Fruit fly (Drosophila melanogaster) whole organism, prepupa: ENCODE results near the gene crim.

Source experiments
- Blimp-1 ChIP-seq: fragments of 200-800 bp; sonication (Bioruptor generic); optimal IDR thresholded peaks from 3 replicates; lab custom pipeline; 2017; ENCODE audit warnings: missing biosample characterization, missing genetic modification characterization, mild to moderate bottlenecking, moderate library complexity, missing genetic modification reagents
- CG10631 ChIP-seq: fragments of 200-800 bp; sonication (Bioruptor generic); optimal IDR thresholded peaks from 2 replicates; lab custom pipeline; 2016; ENCODE audit warnings: missing biosample characterization, missing genetic modification characterization
- CG11294 ChIP-seq: fragments of 200-800 bp; sonication (Bioruptor generic); IDR thresholded peaks from 2 replicates; pipeline ENCODE4 v1.3.6; 2022; ENCODE audit warnings: missing biosample characterization, missing genetic modification characterization
- CG15336 ChIP-seq: fragments of 200-800 bp; sonication (Bioruptor generic); IDR thresholded peaks from 2 replicates; pipeline ENCODE4 v1.3.6; 2022; ENCODE audit warnings: missing biosample characterization, missing genetic modification characterization
- CG16779 ChIP-seq: fragments of 200-800 bp; sonication (Bioruptor generic); optimal IDR thresholded peaks from 3 replicates; lab custom pipeline; 2017; ENCODE audit warnings: missing biosample characterization, mild to moderate bottlenecking, missing genetic modification characterization
- CG3032 ChIP-seq: fragments of 200-800 bp; optimal IDR thresholded peaks from 2 replicates; lab custom pipeline; 2019; ENCODE audit warnings: missing biosample characterization, mild to moderate bottlenecking, missing genetic modification characterization, moderate library complexity
- CG34406 ChIP-seq: fragments of 200-800 bp; sonication (Bioruptor generic); optimal IDR thresholded peaks from 3 replicates; lab custom pipeline; 2016; ENCODE audit warnings: missing biosample characterization, missing genetic modification characterization
- CG6163 ChIP-seq: fragments of 200-800 bp; sonication (Bioruptor generic); IDR thresholded peaks from 3 replicates; pipeline ENCODE4 v1.3.6; 2022; ENCODE audit warnings: missing biosample characterization, missing genetic modification characterization
- CG6808 ChIP-seq: fragments of 200-800 bp; sonication (Bioruptor generic); optimal IDR thresholded peaks from 3 replicates; lab custom pipeline; 2017; ENCODE audit warnings: missing biosample characterization, missing genetic modification characterization, mild to moderate bottlenecking, moderate library complexity, missing genetic modification reagents
- CG6854 ChIP-seq: fragments of 200-800 bp; sonication (Bioruptor generic); optimal IDR thresholded peaks from 2 replicates; lab custom pipeline; 2017; ENCODE audit warnings: missing biosample characterization, mild to moderate bottlenecking, missing genetic modification characterization
- CG7368 ChIP-seq: fragments of 200-800 bp; sonication (Bioruptor generic); optimal IDR thresholded peaks from 3 replicates; lab custom pipeline; 2016; ENCODE audit warnings: missing biosample characterization, missing genetic modification characterization
- CG8319 ChIP-seq: fragments of 200-800 bp; sonication (Bioruptor generic); optimal IDR thresholded peaks from 3 replicates; lab custom pipeline; 2016; ENCODE audit warnings: missing biosample characterization, missing genetic modification characterization
- CG8632 ChIP-seq: fragments of 200-800 bp; sonication (Bioruptor generic); optimal IDR thresholded peaks from 3 replicates; lab custom pipeline; 2016; ENCODE audit warnings: missing biosample characterization, missing genetic modification characterization
- CG9139 ChIP-seq: fragments of 200-800 bp; sonication (Bioruptor generic); optimal IDR thresholded peaks from 3 replicates; lab custom pipeline; 2017; ENCODE audit warnings: missing biosample characterization, mild to moderate bottlenecking, missing genetic modification characterization
- Eip75B ChIP-seq: fragments of 200-800 bp; sonication (Bioruptor generic); optimal IDR thresholded peaks from 3 replicates; lab custom pipeline; 2016; ENCODE audit warnings: missing biosample characterization, missing genetic modification characterization
- Eip78C ChIP-seq: fragments of 200-800 bp; sonication (Bioruptor generic); peaks from one replicate; lab custom pipeline; 2016; ENCODE audit warnings: missing biosample characterization, missing genetic modification characterization
- Eip93F ChIP-seq: fragments of 200-800 bp; sonication (Bioruptor generic); optimal IDR thresholded peaks from 2 replicates; lab custom pipeline; 2016; ENCODE audit warnings: missing biosample characterization, mild to moderate bottlenecking, missing genetic modification characterization
- Ets96B ChIP-seq: fragments of 200-800 bp; optimal IDR thresholded peaks from 2 replicates; lab custom pipeline; 2019; ENCODE audit warnings: missing biosample characterization, mild to moderate bottlenecking, missing genetic modification characterization, moderate library complexity
- Hr39 ChIP-seq: fragments of 200-800 bp; sonication (Bioruptor generic); optimal IDR thresholded peaks from 2 replicates; lab custom pipeline; 2016; ENCODE audit warnings: missing biosample characterization, missing genetic modification characterization
- Hr4 ChIP-seq: fragments of 200-800 bp; sonication (Bioruptor generic); optimal IDR thresholded peaks from 3 replicates; lab custom pipeline; 2016; ENCODE audit warnings: missing biosample characterization, missing genetic modification characterization
- Lpt ChIP-seq: fragments of 200-800 bp; sonication (Bioruptor generic); optimal IDR thresholded peaks from 3 replicates; lab custom pipeline; 2016; ENCODE audit warnings: missing biosample characterization, missing genetic modification characterization
- Met ChIP-seq: fragments of 200-800 bp; sonication (Bioruptor generic); optimal IDR thresholded peaks from 3 replicates; lab custom pipeline; 2016; ENCODE audit warnings: missing biosample characterization, missing genetic modification characterization
- OdsH ChIP-seq: fragments of 200-800 bp; sonication (Bioruptor generic); optimal IDR thresholded peaks from 3 replicates; lab custom pipeline; 2016; ENCODE audit warnings: missing biosample characterization, missing genetic modification characterization
- Sox15 ChIP-seq: fragments of 200-800 bp; sonication (Bioruptor generic); optimal IDR thresholded peaks from 3 replicates; lab custom pipeline; 2016; ENCODE audit warnings: missing biosample characterization, missing genetic modification characterization
- achi ChIP-seq: fragments of 200-800 bp; sonication (Bioruptor generic); optimal IDR thresholded peaks from 3 replicates; lab custom pipeline; 2016; ENCODE audit warnings: missing biosample characterization, missing genetic modification characterization
- dsx ChIP-seq: fragments of 200-800 bp; optimal IDR thresholded peaks from 3 replicates; lab custom pipeline; 2019; ENCODE audit warnings: missing biosample characterization, mild to moderate bottlenecking, missing genetic modification characterization, moderate library complexity; ENCODE audit not compliant: poor library complexity, severe bottlenecking
- esn ChIP-seq: fragments of 200-800 bp; sonication (Bioruptor generic); optimal IDR thresholded peaks from 2 replicates; lab custom pipeline; 2016; ENCODE audit warnings: missing biosample characterization, mild to moderate bottlenecking, missing genetic modification characterization, moderate library complexity
- fkh ChIP-seq: fragments of 200-800 bp; sonication (Bioruptor generic); optimal IDR thresholded peaks from 3 replicates; lab custom pipeline; 2017; ENCODE audit warnings: missing biosample characterization, mild to moderate bottlenecking, missing genetic modification characterization, moderate library complexity
- pdm3 ChIP-seq: fragments of 200-800 bp; sonication (Bioruptor generic); optimal IDR thresholded peaks from 3 replicates; lab custom pipeline; 2016; ENCODE audit warnings: missing biosample characterization, missing genetic modification characterization
- salr ChIP-seq, 2 experiments: fragments of 200-800 bp; sonication (Bioruptor generic); optimal IDR thresholded peaks; 3 replicates each; lab custom pipeline; 2016 to 2018; ENCODE audit warnings: missing biosample characterization in 2 of 2, missing genetic modification characterization in 2 of 2, mild to moderate bottlenecking in 1 of 2
- spab ChIP-seq: fragments of 200-800 bp; sonication (Bioruptor generic); optimal IDR thresholded peaks from 2 replicates; lab custom pipeline; 2017; ENCODE audit warnings: missing biosample characterization, mild to moderate bottlenecking, missing genetic modification characterization, missing genetic modification reagents
- svp ChIP-seq: fragments of 200-800 bp; sonication (Bioruptor generic); peaks from one replicate; lab custom pipeline; 2016; ENCODE audit warnings: missing biosample characterization, missing genetic modification characterization
- topi ChIP-seq: fragments of 200-800 bp; sonication (Bioruptor generic); optimal IDR thresholded peaks from 3 replicates; lab custom pipeline; 2016; ENCODE audit warnings: missing biosample characterization, missing genetic modification characterization

crim gene

DNA sequence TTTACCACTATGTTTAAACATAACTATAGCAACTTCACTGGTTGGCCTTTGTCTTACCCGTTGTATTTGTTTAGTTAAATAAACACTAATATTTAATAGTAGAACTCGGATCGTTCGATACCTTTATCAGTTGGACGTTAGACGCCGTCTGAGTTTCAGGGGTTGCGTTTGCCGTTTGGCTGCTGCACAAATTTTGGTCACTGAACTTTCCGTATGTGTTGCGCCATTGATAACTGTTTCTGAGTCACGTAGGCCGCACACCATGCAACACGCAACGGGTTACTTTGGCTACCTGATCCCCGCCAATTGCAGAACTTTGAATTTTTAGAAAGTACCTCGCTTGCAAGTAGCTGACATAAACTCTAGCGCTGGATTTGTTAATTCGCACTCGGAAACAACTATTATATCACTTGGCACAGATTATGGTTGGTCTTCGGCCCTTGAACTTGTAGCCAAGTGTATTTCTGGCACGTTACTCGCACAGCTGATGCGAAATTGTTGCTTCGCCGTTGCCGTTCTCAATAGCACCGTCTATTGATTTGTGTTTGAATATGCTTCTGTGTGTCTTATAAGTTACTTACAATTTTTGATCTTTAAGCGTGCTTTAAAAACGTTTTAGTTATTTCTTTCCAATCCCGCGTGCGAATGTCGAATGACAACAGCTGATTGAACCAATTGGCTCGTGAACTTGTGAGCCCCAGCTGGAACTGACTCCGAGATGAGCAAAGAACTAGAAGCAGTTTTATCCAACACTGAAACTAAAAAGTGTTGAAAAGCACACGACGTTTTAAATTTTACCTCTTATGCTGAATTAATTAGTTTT is 14.7 kb downstream of the crim start, which contains the start of gene Dph1 (continued):
- TF ChIP-seq Ets96B (tag; lab: Kevin White, UChicago) (peak; percentile 90), Hr39 (GFP tag; lab: Kevin White, UChicago) (peak; percentile 89), svp (GFP tag; lab: Kevin White, UChicago) (peak; percentile 97), Met (GFP tag; lab: Kevin White, UChicago) (peak; percentile 94), Lpt (peak; percentile 90), esn (GFP tag; lab: Kevin White, UChicago) (peak; percentile 94), CG7368 (peak; percentile 95), CG34406 (GFP tag; lab: Kevin White, UChicago) (peak; percentile 84), dsx (GFP tag; lab: Kevin White, UChicago) (peak; percentile 96), CG6808 (GFP tag; lab: Kevin White, UChicago) (peak; percentile 88)

DNA sequence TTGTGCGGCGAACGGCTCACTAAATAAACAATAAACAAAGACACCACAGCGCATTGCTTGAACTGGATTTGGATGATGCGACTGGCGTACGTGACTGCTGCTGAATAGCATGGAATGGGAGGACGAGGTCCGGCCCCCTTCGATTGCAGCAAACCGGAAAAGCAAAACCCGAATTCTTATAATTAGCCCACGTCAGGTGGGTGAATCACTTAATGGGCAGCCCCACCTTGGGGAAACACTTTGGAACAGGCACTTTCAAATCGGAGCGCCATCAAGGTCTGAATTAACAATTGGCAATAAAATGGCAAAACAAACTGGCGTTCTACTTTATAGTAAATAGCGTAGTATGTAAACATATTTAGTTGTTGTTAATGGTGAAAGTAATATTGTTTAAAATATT is 15.4 kb downstream of the crim start:
- TF ChIP-seq Eip78C (GFP tag; lab: Kevin White, UChicago): peak; percentile 19
- no peak for TF ChIP-seq Eip75B (GFP tag; lab: Kevin White, UChicago)
- no peak for TF ChIP-seq svp (GFP tag; lab: Kevin White, UChicago)
- no peak for TF ChIP-seq Blimp-1 (GFP tag; lab: Kevin White, UChicago)
- TF ChIP-seq CG7368: no peak
- TF ChIP-seq, all 60 proteins: peak for 1

DNA sequence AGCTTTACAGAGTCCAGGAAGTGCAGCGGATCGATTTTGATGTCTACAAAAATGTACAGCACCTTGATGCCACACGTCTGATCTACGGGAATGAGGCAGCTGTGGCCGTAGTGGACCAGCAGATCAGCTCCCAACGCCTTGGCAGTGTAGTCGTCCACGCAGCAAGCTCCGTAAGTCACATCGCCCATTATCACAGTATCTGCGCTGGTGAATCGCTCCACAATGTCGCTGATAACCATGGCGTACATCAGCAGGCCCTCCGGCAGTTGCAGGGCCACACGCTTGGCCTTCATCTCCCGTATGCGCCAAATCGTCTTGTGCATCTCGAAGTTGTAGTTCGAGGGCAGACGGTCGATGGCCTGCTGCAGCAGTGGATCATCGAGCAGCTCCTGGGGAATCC is 16.1 kb downstream of the crim start:
- TF ChIP-seq CG6163: no peak
- TF ChIP-seq Lpt: no peak
- TF ChIP-seq OdsH (GFP tag; lab: Kevin White, UChicago): no peak
- TF ChIP-seq CG34406 (GFP tag; lab: Kevin White, UChicago): no peak
- TF ChIP-seq CG8632 (GFP tag; lab: Kevin White, UChicago): no peak
- no peak for TF ChIP-seq CG8319 (GFP tag; lab: Kevin White, UChicago)
- TF ChIP-seq topi: no peak
- no peak for TF ChIP-seq CG6808 (GFP tag; lab: Kevin White, UChicago)

DNA sequence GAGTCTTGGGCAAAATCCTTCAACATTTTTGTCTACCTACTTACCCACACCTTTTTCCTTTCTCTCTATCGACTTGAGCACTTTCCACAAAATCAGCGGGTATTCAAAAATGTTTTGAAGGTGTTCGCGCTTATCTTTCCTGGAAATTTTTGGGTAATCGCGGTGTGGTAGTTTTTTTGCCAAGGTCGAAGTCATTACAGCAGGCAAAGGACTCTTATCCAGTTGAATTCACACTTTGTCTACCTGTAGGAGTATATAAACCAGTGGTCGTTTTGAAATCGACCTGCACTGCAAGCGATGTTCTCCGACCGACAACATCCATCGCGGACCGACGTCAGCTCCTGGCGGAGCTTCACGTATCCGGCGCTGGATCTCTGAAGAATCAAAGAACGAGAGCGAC is 18.3 kb downstream of the crim start:
- TF ChIP-seq pdm3 (GFP tag; lab: Kevin White, UChicago): no peak
- TF ChIP-seq CG10631 (GFP tag; lab: Kevin White, UChicago): no peak
- TF ChIP-seq CG15336: no peak
- TF ChIP-seq salr (GFP tag; optimal IDR thresholded peaks at IDR 0.05; lab: Kevin White, UChicago): no peak
- TF ChIP-seq Eip78C (GFP tag; lab: Kevin White, UChicago): no peak
- no peak for TF ChIP-seq CG34406 (GFP tag; lab: Kevin White, UChicago)
- no peak for TF ChIP-seq CG6854 (GFP tag; lab: Kevin White, UChicago)
- TF ChIP-seq CG11294 (GFP tag; lab: Robert Waterston, UW): no peak
- no peak for TF ChIP-seq spab (GFP tag; lab: Kevin White, UChicago)
- no peak for TF ChIP-seq Sox15 (GFP tag; lab: Kevin White, UChicago)

DNA sequence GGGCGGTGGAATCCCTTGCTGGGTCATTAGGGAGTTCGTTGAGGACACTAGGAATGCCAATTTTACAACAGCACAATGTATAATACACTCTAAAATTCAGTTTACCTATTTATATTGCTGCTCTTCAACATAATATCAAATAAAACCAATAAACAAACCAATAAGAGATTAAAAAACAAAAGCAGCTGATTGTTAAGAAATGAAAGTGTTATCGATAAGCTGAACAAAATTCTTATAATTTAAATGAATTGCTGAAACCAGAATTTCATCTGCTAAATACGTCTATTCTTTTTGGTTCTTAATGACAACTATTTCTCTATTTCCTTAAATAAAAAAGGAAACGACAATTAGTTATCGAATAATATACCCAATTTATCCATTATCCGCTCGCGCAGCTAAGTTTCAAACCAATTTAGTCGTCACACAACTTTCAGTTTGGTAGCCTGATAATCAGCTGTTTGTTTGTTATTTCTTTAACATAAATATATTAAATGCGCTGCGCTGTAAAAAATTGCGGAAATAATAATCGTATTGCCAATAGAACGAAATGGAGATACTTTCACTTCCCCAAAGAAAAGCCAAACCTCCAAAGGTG is 19.9 kb downstream of the crim start, which contains the start of the genes Pldn and CG14135:
Pldn (minus strand) TSS at position 197 of the 595 bp plus-strand sequence.
CG14135 (plus strand) TSS at position 369 of the 595 bp plus-strand sequence.
- TF ChIP-seq Hr4 (GFP tag; lab: Kevin White, UChicago): no peak
- TF ChIP-seq fkh (GFP tag; lab: Kevin White, UChicago): peak; percentile 62
- TF ChIP-seq CG3032 (tag; lab: Kevin White, UChicago): peak; percentile 2
- TF ChIP-seq CG9139 (GFP tag; lab: Kevin White, UChicago): no peak
- no peak for TF ChIP-seq achi (GFP tag; lab: Kevin White, UChicago)
- TF ChIP-seq Blimp-1 (GFP tag; lab: Kevin White, UChicago): peak; percentile 38
- no peak for TF ChIP-seq topi
- no peak for TF ChIP-seq CG16779
- no peak for TF ChIP-seq dsx (GFP tag; lab: Kevin White, UChicago)
- no peak for TF ChIP-seq Eip93F
